Worm (Caenorhabditis elegans) whole organism, L1 larva: ENCODE measurements around the gene ddx-15.

Source experiments
- C04F5.9 ChIP-seq: sonication (generic microtip); optimal IDR thresholded peaks from 2 replicates; lab custom pipeline; 2016; ENCODE audit warnings: missing genetic modification characterization, missing compliant biosample characterization
- C16A3.4 ChIP-seq: fragments of 150-350 bp; optimal IDR thresholded peaks from 2 replicates; lab custom pipeline; 2014; ENCODE audit warnings: missing biosample characterization, missing genetic modification characterization
- C34B4.2 ChIP-seq: sonication (generic microtip); optimal IDR thresholded peaks from 2 replicates; lab custom pipeline; 2017; ENCODE audit warnings: mild to moderate bottlenecking, missing genetic modification characterization, missing compliant biosample characterization
- Y116A8C.19 ChIP-seq: sonication (generic microtip); optimal IDR thresholded peaks from 2 replicates; lab custom pipeline; 2016; ENCODE audit warnings: missing compliant biosample characterization, missing genetic modification characterization, borderline replicate concordance
- aly-2 ChIP-seq: fragments of 150-350 bp; optimal IDR thresholded peaks from 2 replicates; lab custom pipeline; 2014; ENCODE audit warnings: missing biosample characterization, missing genetic modification characterization
- ama-1 ChIP-seq: fragments of 150-350 bp; optimal IDR thresholded peaks from 2 replicates; lab custom pipeline; 2014
- ceh-8 ChIP-seq: fragments of 200-800 bp; sonication (Bioruptor generic); optimal IDR thresholded peaks from 2 replicates; lab custom pipeline; 2018; ENCODE audit warnings: mild to moderate bottlenecking, missing genetic modification characterization, moderate library complexity, missing compliant biosample characterization
- ceh-82 ChIP-seq, 3 experiments: fragments of 150-350 bp in 1 of 3; sonication (generic microtip) in 2 of 3; optimal IDR thresholded peaks; 2 replicates each; lab custom pipeline; 2014 to 2017; ENCODE audit warnings: missing biosample characterization in 3 of 3, missing genetic modification characterization in 3 of 3
- ceh-88 ChIP-seq: fragments of 200-800 bp; sonication (Bioruptor generic); IDR thresholded peaks from 2 replicates; pipeline ENCODE4 v1.3.6; 2022; ENCODE audit warnings: missing genetic modification characterization, missing compliant biosample characterization
- ceh-90 ChIP-seq: sonication (generic microtip); optimal IDR thresholded peaks from 2 replicates; lab custom pipeline; 2016; ENCODE audit warnings: missing genetic modification characterization, missing compliant biosample characterization
- ces-1 ChIP-seq: fragments of 150-350 bp; optimal IDR thresholded peaks from 2 replicates; lab custom pipeline; 2014; ENCODE audit warnings: missing biosample characterization, missing genetic modification reagents, missing genetic modification characterization
- dpl-1 ChIP-seq, 3 experiments: fragments of 150-350 bp in 2 of 3; sonication (generic microtip) in 1 of 3; optimal IDR thresholded peaks; 2 replicates each; lab custom pipeline; 2014 to 2017; ENCODE audit warnings: missing biosample characterization in 3 of 3, missing genetic modification characterization in 3 of 3, missing genetic modification reagents in 3 of 3
- dsc-1 ChIP-seq: sonication (generic microtip); optimal IDR thresholded peaks from 2 replicates; lab custom pipeline; 2016; ENCODE audit warnings: mild to moderate bottlenecking, missing genetic modification characterization, missing compliant biosample characterization
- efl-1 ChIP-seq, 4 experiments: fragments of 150-350 bp; optimal IDR thresholded peaks in 3 of 4; peaks in 1 of 4; 1 replicate in 1 of 4; 2 replicates in 3 of 4; lab custom pipeline; 2014; ENCODE audit warnings: missing biosample characterization in 2 of 4, missing genetic modification characterization in 2 of 4, missing genetic modification reagents in 2 of 4
- egl-13 ChIP-seq: sonication (generic microtip); optimal IDR thresholded peaks from 2 replicates; lab custom pipeline; 2016; ENCODE audit warnings: missing genotype, missing genetic modification reagents, missing genetic modification characterization, missing compliant biosample characterization
- elt-2 ChIP-seq: sonication (generic microtip); optimal IDR thresholded peaks from 2 replicates; lab custom pipeline; 2016; ENCODE audit warnings: missing genetic modification characterization, mild to moderate bottlenecking, inconsistent platforms, missing compliant biosample characterization, missing genetic modification reagents
- elt-3 ChIP-seq, 6 experiments: fragments of 150-350 bp in 1 of 6; sonication (generic microtip); optimal IDR thresholded peaks; 2 replicates each; lab custom pipeline; 2017 to 2018; ENCODE audit warnings: missing biosample characterization in 6 of 6, missing genetic modification characterization in 6 of 6, inconsistent platforms in 1 of 6
- ets-5 ChIP-seq: fragments of 200-800 bp; sonication (Bioruptor generic); IDR thresholded peaks from 2 replicates; pipeline ENCODE4 v1.3.6; 2022; ENCODE audit warnings: missing genetic modification characterization, missing compliant biosample characterization
- fkh-10 ChIP-seq: sonication (generic microtip); optimal IDR thresholded peaks from 2 replicates; lab custom pipeline; 2017; ENCODE audit warnings: missing biosample characterization, missing genetic modification reagents, missing genetic modification characterization
- fkh-4 ChIP-seq: sonication (generic microtip); optimal IDR thresholded peaks from 2 replicates; lab custom pipeline; 2016; ENCODE audit warnings: missing compliant biosample characterization, missing genetic modification characterization, borderline replicate concordance
- fkh-8 ChIP-seq: sonication (generic microtip); optimal IDR thresholded peaks from 2 replicates; lab custom pipeline; 2016; ENCODE audit warnings: mild to moderate bottlenecking, missing genetic modification characterization, missing compliant biosample characterization
- fos-1 ChIP-seq: fragments of 150-350 bp; optimal IDR thresholded peaks from 2 replicates; lab custom pipeline; 2014; ENCODE audit warnings: missing biosample characterization, missing genetic modification characterization
- grh-1 ChIP-seq: fragments of 200-800 bp; sonication (Bioruptor generic); IDR thresholded peaks from 2 replicates; pipeline ENCODE4 v1.3.6; 2022; ENCODE audit warnings: missing genetic modification reagents, missing genetic modification characterization, missing compliant biosample characterization
- hlh-17 ChIP-seq: fragments of 200-800 bp; sonication (Bioruptor generic); optimal IDR thresholded peaks from 2 replicates; lab custom pipeline; 2018; ENCODE audit warnings: missing genetic modification characterization, mild to moderate bottlenecking, missing compliant biosample characterization, moderate library complexity, borderline replicate concordance
- hlh-4 ChIP-seq: sonication (generic microtip); optimal IDR thresholded peaks from 2 replicates; lab custom pipeline; 2016; ENCODE audit warnings: mild to moderate bottlenecking, missing genetic modification characterization, missing compliant biosample characterization
- hpl-2 ChIP-seq: fragments of 150-350 bp; optimal IDR thresholded peaks from 2 replicates; lab custom pipeline; 2014; ENCODE audit warnings: missing biosample characterization, missing genetic modification reagents, missing genetic modification characterization
- irx-1 ChIP-seq: sonication (generic microtip); optimal IDR thresholded peaks from 2 replicates; lab custom pipeline; 2016; ENCODE audit warnings: missing genetic modification characterization, missing compliant biosample characterization
- isw-1 ChIP-seq: fragments of 200-800 bp; sonication (Bioruptor generic); IDR thresholded peaks from 2 replicates; pipeline ENCODE4 v1.3.6; 2022; ENCODE audit warnings: missing genetic modification characterization, missing compliant biosample characterization
- jun-1 ChIP-seq: fragments of 150-350 bp; optimal IDR thresholded peaks from 2 replicates; lab custom pipeline; 2014; ENCODE audit warnings: missing biosample characterization, missing genetic modification reagents, missing genetic modification characterization
- lir-3 ChIP-seq: sonication (generic microtip); optimal IDR thresholded peaks from 2 replicates; lab custom pipeline; 2016; ENCODE audit warnings: mild to moderate bottlenecking, missing genetic modification characterization, moderate library complexity, missing compliant biosample characterization; ENCODE audit not compliant: poor library complexity
- mab-9 ChIP-seq: fragments of 200-800 bp; sonication (Bioruptor generic); IDR thresholded peaks from 2 replicates; pipeline ENCODE4 v1.3.6; 2022; ENCODE audit warnings: missing genetic modification reagents, missing genetic modification characterization, missing compliant biosample characterization
- mdl-1 ChIP-seq, 2 experiments: fragments of 150-350 bp; optimal IDR thresholded peaks; 2 replicates each; lab custom pipeline; 2014 to 2017; ENCODE audit warnings: missing biosample characterization in 2 of 2, missing genetic modification characterization in 2 of 2, inconsistent platforms in 1 of 2
- mef-2 ChIP-seq: fragments of 150-350 bp; optimal IDR thresholded peaks from 2 replicates; lab custom pipeline; 2014; ENCODE audit warnings: missing biosample characterization, missing genetic modification characterization
- mep-1 ChIP-seq: fragments of 150-350 bp; optimal IDR thresholded peaks from 2 replicates; lab custom pipeline; 2014; ENCODE audit warnings: missing biosample characterization, missing genetic modification characterization
- nhr-11 ChIP-seq: fragments of 150-350 bp; optimal IDR thresholded peaks from 2 replicates; lab custom pipeline; 2014; ENCODE audit warnings: missing biosample characterization, missing genetic modification characterization
- nhr-20 ChIP-seq: sonication (generic microtip); optimal IDR thresholded peaks from 2 replicates; lab custom pipeline; 2016; ENCODE audit warnings: mild to moderate bottlenecking, missing genetic modification characterization, missing compliant biosample characterization
- nhr-76 ChIP-seq: sonication (generic microtip); optimal IDR thresholded peaks from 2 replicates; lab custom pipeline; 2017; ENCODE audit warnings: missing biosample characterization, missing genetic modification characterization
- nhr-85 ChIP-seq: sonication (generic microtip); peaks from one replicate; lab custom pipeline; 2016; ENCODE audit warnings: missing genetic modification characterization, inconsistent platforms, missing compliant biosample characterization
- pax-3 ChIP-seq: fragments of 200-800 bp; sonication (Bioruptor generic); optimal IDR thresholded peaks from 2 replicates; lab custom pipeline; 2018; ENCODE audit warnings: mild to moderate bottlenecking, missing genetic modification characterization, moderate library complexity, missing compliant biosample characterization
- pqm-1 ChIP-seq: sonication (generic microtip); optimal IDR thresholded peaks from 3 replicates; lab custom pipeline; 2017; ENCODE audit warnings: missing biosample characterization, missing genetic modification characterization
- rnt-1 ChIP-seq: sonication (generic microtip); optimal IDR thresholded peaks from 2 replicates; lab custom pipeline; 2016; ENCODE audit warnings: mild to moderate bottlenecking, missing genetic modification characterization, moderate library complexity, missing compliant biosample characterization
- skn-1 ChIP-seq: fragments of 150-350 bp; optimal IDR thresholded peaks from 2 replicates; lab custom pipeline; 2014; ENCODE audit warnings: missing biosample characterization, missing genetic modification characterization
- snpc-4 ChIP-seq: fragments of 150-350 bp; optimal IDR thresholded peaks from 2 replicates; lab custom pipeline; 2014; ENCODE audit warnings: missing biosample characterization, missing genetic modification characterization
- sox-4 ChIP-seq: sonication (generic microtip); optimal IDR thresholded peaks from 2 replicates; lab custom pipeline; 2016; ENCODE audit warnings: missing genetic modification characterization, missing compliant biosample characterization
- sptf-1 ChIP-seq: fragments of 150-350 bp; optimal IDR thresholded peaks from 2 replicates; lab custom pipeline; 2014; ENCODE audit warnings: missing biosample characterization, missing genetic modification characterization
- unc-130 ChIP-seq: fragments of 150-350 bp; optimal IDR thresholded peaks from 2 replicates; lab custom pipeline; 2017; ENCODE audit warnings: missing biosample characterization, missing genetic modification characterization, inconsistent platforms
- vab-15 ChIP-seq: sonication (generic microtip); optimal IDR thresholded peaks from 2 replicates; lab custom pipeline; 2017; ENCODE audit warnings: missing genotype, mild to moderate bottlenecking, missing genetic modification characterization, missing compliant biosample characterization
- xbp-1 ChIP-seq: sonication (generic microtip); optimal IDR thresholded peaks from 2 replicates; lab custom pipeline; 2016; ENCODE audit warnings: missing genetic modification characterization, missing compliant biosample characterization
- zip-4 ChIP-seq: fragments of 200-800 bp; sonication (Bioruptor generic); optimal IDR thresholded peaks from 2 replicates; lab custom pipeline; 2018; ENCODE audit warnings: mild to moderate bottlenecking, missing genetic modification characterization, moderate library complexity, missing compliant biosample characterization
- ztf-11 ChIP-seq, 2 experiments: sonication (generic microtip); optimal IDR thresholded peaks; 2 replicates each; lab custom pipeline; 2016 to 2017; ENCODE audit warnings: missing genetic modification characterization in 2 of 2, missing biosample characterization in 1 of 2, missing compliant biosample characterization in 1 of 2

ddx-15 gene

ce11 chrIII:5591668-5592149 lies at the start of gene ddx-15, which contains the start of gene ucr-1 (continued):
- no peak for TF ChIP-seq hlh-4
- TF ChIP-seq hpl-2: no peak
- peak; percentile 1 to 79 (median 37) for TF ChIP-seq ceh-82 (tag; optimal IDR thresholded peaks at IDR 0.05; lab: Kevin White, UChicago)
- peak; percentile 15 for TF ChIP-seq pax-3 (tag; lab: Kevin White, UChicago)
- no peak for TF ChIP-seq aly-2
- no peak for TF ChIP-seq elt-3 (tag; optimal IDR thresholded peaks at IDR 0.05; lab: Kevin White, UChicago)
- TF ChIP-seq mep-1: no peak
- TF ChIP-seq nhr-11 (tag; lab: Kevin White, UChicago): no peak
- TF ChIP-seq sox-4 (tag; lab: Kevin White, UChicago): no peak
- TF ChIP-seq ceh-90 (tag; lab: Kevin White, UChicago): no peak
- no peak for TF ChIP-seq ets-5 (GFP tag; lab: Robert Waterston, UW)
- peak; percentile 0 for TF ChIP-seq C04F5.9 (tag; lab: Kevin White, UChicago)
- no peak for TF ChIP-seq ceh-8 (GFP tag; lab: Kevin White, UChicago)
- TF ChIP-seq xbp-1 (tag; lab: Kevin White, UChicago): peak; percentile 73
- TF ChIP-seq sptf-1 (tag; lab: Kevin White, UChicago): no peak
- peak; percentile 43 for TF ChIP-seq fos-1 (tag; lab: Kevin White, UChicago)
- peak; percentile 8 for TF ChIP-seq egl-13 (tag; lab: Kevin White, UChicago)
- TF ChIP-seq nhr-85 (tag; lab: Kevin White, UChicago): peak; percentile 73
- no peak for TF ChIP-seq Y116A8C.19 (tag; lab: Kevin White, UChicago)
- TF ChIP-seq fkh-4 (tag; lab: Kevin White, UChicago): no peak
- TF ChIP-seq nhr-20 (tag; lab: Kevin White, UChicago): peak; percentile 66
- TF ChIP-seq mab-9 (GFP tag; lab: Robert Waterston, UW): no peak
- TF ChIP-seq lir-3 (tag; lab: Kevin White, UChicago): peak; percentile 39
- peak; percentile 32 for TF ChIP-seq snpc-4 (tag; lab: Kevin White, UChicago)
- TF ChIP-seq ama-1 (lab: Kevin White, UChicago): no peak
- TF ChIP-seq C34B4.2 (tag; lab: Kevin White, UChicago): no peak
- TF ChIP-seq fkh-8 (tag; lab: Kevin White, UChicago): peak; percentile 72
- TF ChIP-seq hlh-17: no peak
- no peak for TF ChIP-seq ces-1 (GFP tag; lab: Kevin White, UChicago)
- peak; percentile 81 to 83 for TF ChIP-seq efl-1 (optimal IDR thresholded peaks at IDR 0.05; lab: Kevin White, UChicago)
- peak; percentile 76 to 97 for TF ChIP-seq efl-1 (GFP tag; optimal IDR thresholded peaks at IDR 0.05 in 1 of 2; lab: Kevin White, UChicago)
- TF ChIP-seq skn-1 (tag; lab: Kevin White, UChicago): peak; percentile 39

ce11 chrIII:5639893-5640292 lies 48.4 kb upstream of the ddx-15 start:
- TF ChIP-seq irx-1: no peak
- peak; percentile 8 for TF ChIP-seq fkh-10 (GFP tag; lab: Kevin White, UChicago)
- TF ChIP-seq elt-2: no peak
- TF ChIP-seq unc-130 (tag; lab: Kevin White, UChicago): no peak
- no peak for TF ChIP-seq pqm-1 (tag; lab: Kevin White, UChicago)
- TF ChIP-seq isw-1 (GFP tag; lab: Robert Waterston, UW): peak; percentile 27
- no peak for TF ChIP-seq nhr-76 (tag; lab: Kevin White, UChicago)
- TF ChIP-seq sox-4 (tag; lab: Kevin White, UChicago): no peak
- no peak for TF ChIP-seq pax-3 (tag; lab: Kevin White, UChicago)
- peak; percentile 34 to 53 for TF ChIP-seq efl-1 (optimal IDR thresholded peaks at IDR 0.05; lab: Kevin White, UChicago)
- peak in 1 of 2 experiments; percentile 6 for TF ChIP-seq efl-1 (GFP tag; optimal IDR thresholded peaks at IDR 0.05 in 1 of 2; lab: Kevin White, UChicago)
- TF ChIP-seq snpc-4 (tag; lab: Kevin White, UChicago): peak; percentile 13
- TF ChIP-seq fkh-4 (tag; lab: Kevin White, UChicago): no peak
- TF ChIP-seq grh-1 (GFP tag; lab: Robert Waterston, UW): no peak
- no peak for TF ChIP-seq hlh-4
- no peak for TF ChIP-seq elt-3 (tag; optimal IDR thresholded peaks at IDR 0.05; lab: Kevin White, UChicago)
- no peak for TF ChIP-seq jun-1 (tag; lab: Kevin White, UChicago)
- TF ChIP-seq mef-2 (tag; lab: Kevin White, UChicago): peak; percentile 34
- no peak for TF ChIP-seq nhr-85 (tag; lab: Kevin White, UChicago)
- no peak for TF ChIP-seq vab-15 (tag; lab: Kevin White, UChicago)
- peak in 1 of 3 experiments; percentile 28 for TF ChIP-seq dpl-1 (GFP tag; optimal IDR thresholded peaks at IDR 0.05; lab: Kevin White, UChicago)
- no peak for TF ChIP-seq mdl-1 (tag; optimal IDR thresholded peaks at IDR 0.05; lab: Kevin White, UChicago)
- TF ChIP-seq rnt-1 (tag; lab: Kevin White, UChicago): peak; percentile 16
- no peak for TF ChIP-seq zip-4 (GFP tag; lab: Kevin White, UChicago)
- peak; percentile 28 for TF ChIP-seq xbp-1 (tag; lab: Kevin White, UChicago)
- TF ChIP-seq ceh-88 (GFP tag; lab: Robert Waterston, UW): no peak
- TF ChIP-seq dsc-1: peak; percentile 43
- TF ChIP-seq ztf-11 (tag; optimal IDR thresholded peaks at IDR 0.05; lab: Kevin White, UChicago): no peak
- TF ChIP-seq C16A3.4 (tag; lab: Kevin White, UChicago): no peak
